Fruit fly (Drosophila melanogaster) whole organism, wandering third instar larva: ENCODE measurements around the gene CG18636.
"Not testable (repeated sequence)": the region's sequence is repeated elsewhere in the genome, so short reads cannot be mapped to it uniquely, and the experiment has no call there.

Experiments used
- Abd-B ChIP-seq: fragments of >200 bp; optimal IDR thresholded peaks from 2 replicates; lab custom pipeline; 2017; ENCODE audit warnings: missing biosample characterization, missing genetic modification characterization
- CG32264 ChIP-seq: fragments of 200-800 bp; sonication (Bioruptor generic); optimal IDR thresholded peaks from 2 replicates; lab custom pipeline; 2016; ENCODE audit warnings: missing biosample characterization, missing genetic modification characterization
- Dif ChIP-seq: fragments of 200-275, 200-300 bp; sonication (Bioruptor generic); optimal IDR thresholded peaks from 2 replicates; lab custom pipeline; 2018; ENCODE audit warnings: missing biosample characterization, missing genetic modification characterization; ENCODE audit not compliant: partially characterized antibody
- Hr83 ChIP-seq: fragments of 200-300 bp; sonication (Bioruptor generic); optimal IDR thresholded peaks from 2 replicates; lab custom pipeline; 2016; ENCODE audit warnings: missing biosample characterization, mild to moderate bottlenecking, missing genetic modification characterization, moderate library complexity; ENCODE audit not compliant: poor library complexity, severe bottlenecking
- Myc ChIP-seq: fragments of >200 bp; optimal IDR thresholded peaks from 2 replicates; lab custom pipeline; 2017
- N ChIP-seq: fragments of >200 bp; optimal IDR thresholded peaks from 2 replicates; lab custom pipeline; 2018; ENCODE audit warnings: missing biosample characterization, missing external identifiers, missing genetic modification characterization
- OdsH ChIP-seq: fragments of 200-800 bp; sonication (Bioruptor generic); optimal IDR thresholded peaks from 2 replicates; lab custom pipeline; 2016; ENCODE audit warnings: missing biosample characterization, mild to moderate bottlenecking, missing genetic modification characterization
- Rel ChIP-seq, 2 experiments: fragments of 200-800 bp; sonication (Bioruptor generic) in 1 of 2; optimal IDR thresholded peaks; 2 replicates in 1 of 2; 3 replicates in 1 of 2; lab custom pipeline; 2016 to 2019; ENCODE audit warnings: mild to moderate bottlenecking in 2 of 2, missing biosample characterization in 2 of 2, missing genetic modification characterization in 2 of 2, moderate library complexity in 1 of 2
- foxo ChIP-seq, 2 experiments: fragments of 200-800 bp; sonication (Bioruptor generic); optimal IDR thresholded peaks; 2 replicates in 1 of 2; 3 replicates in 1 of 2; lab custom pipeline; 2016 to 2017; ENCODE audit warnings: missing biosample characterization in 2 of 2, missing genetic modification characterization in 2 of 2
- sage ChIP-seq: fragments of 200-800 bp; sonication (Bioruptor generic); optimal IDR thresholded peaks from 2 replicates; lab custom pipeline; 2016; ENCODE audit warnings: missing biosample characterization, mild to moderate bottlenecking, missing genetic modification characterization

CG18636 gene

dm6 chr2L:14741740-14742139 lies 42.7 kb downstream of the CG18636 start, which contains the start of gene CG42586:
Gene CG42586, minus strand, starts transcription at chr2L:14741840.
- TF ChIP-seq sage (GFP tag; lab: Kevin White, UChicago); foxo (GFP tag; optimal IDR thresholded peaks at IDR 0.05; lab: Kevin White, UChicago); Abd-B (GFP tag; lab: Kevin White, UChicago): not testable (repeated sequence)

DNA sequence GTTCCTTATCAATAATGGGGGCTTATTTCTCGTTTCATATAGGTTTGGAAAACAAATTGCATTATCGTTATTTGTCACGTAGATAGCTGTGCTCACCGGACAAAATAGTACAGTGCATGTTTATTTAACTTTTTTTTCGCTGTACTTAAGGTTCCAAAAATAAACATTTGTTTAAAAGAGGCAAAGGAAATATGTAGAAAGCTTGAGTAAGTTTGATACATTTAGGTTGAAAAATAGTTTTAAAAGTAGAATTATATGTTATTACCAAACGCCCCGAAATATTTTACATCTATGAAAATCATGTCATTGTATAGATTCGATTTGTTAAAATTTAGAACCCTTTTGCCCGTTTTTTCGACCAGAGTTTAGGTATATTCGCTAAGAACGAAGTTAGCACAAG lies 44.8 kb downstream of the CG18636 start, which contains the start of gene CG42585:
Gene CG42585, plus strand, starts transcription at position 301 of the 400 bp plus-strand sequence.
- not testable (repeated sequence) for TF ChIP-seq Dif, CG32264, OdsH (GFP tag; lab: Kevin White, UChicago)

DNA sequence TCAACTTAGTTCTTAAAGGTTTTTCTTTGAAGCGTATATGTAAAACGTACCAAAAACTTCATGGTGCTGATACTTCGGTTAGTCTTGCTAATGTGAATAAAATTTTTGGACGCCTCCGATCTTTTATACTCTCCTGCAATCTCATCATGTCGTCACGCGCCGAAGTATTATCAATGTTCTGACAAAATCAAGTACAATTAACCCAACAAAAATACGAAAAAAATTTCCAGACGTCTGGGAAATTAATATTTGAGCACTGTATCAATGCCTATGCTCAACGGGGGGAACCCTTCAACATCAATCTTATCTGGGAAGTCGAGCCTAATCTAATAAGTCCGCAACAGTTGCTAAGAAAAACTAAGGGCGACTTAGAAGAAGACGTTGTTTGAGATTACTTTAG lies 46.7 kb downstream of the CG18636 start, which contains the start of gene CG31775:
Gene CG31775, minus strand, starts transcription at position 101 of the 400 bp plus-strand sequence.
- TF ChIP-seq Rel (GFP tag; optimal IDR thresholded peaks at IDR 0.05; lab: Kevin White, UChicago); Rel (tag; optimal IDR thresholded peaks at IDR 0.05; lab: Kevin White, UChicago); Myc (lab: Kevin White, UChicago); Hr83 (GFP tag; lab: Kevin White, UChicago): not testable (repeated sequence)

DNA sequence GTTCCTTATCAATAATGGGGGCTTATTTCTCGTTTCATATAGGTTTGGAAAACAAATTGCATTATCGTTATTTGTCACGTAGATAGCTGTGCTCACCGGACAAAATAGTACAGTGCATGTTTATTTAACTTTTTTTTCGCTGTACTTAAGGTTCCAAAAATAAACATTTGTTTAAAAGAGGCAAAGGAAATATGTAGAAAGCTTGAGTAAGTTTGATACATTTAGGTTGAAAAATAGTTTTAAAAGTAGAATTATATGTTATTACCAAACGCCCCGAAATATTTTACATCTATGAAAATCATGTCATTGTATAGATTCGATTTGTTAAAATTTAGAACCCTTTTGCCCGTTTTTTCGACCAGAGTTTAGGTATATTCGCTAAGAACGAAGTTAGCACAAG lies 48.9 kb downstream of the CG18636 start, which contains the start of gene CG31835:
Gene CG31835, plus strand, starts transcription at position 301 of the 400 bp plus-strand sequence.
- TF ChIP-seq foxo (GFP tag; optimal IDR thresholded peaks at IDR 0.05; lab: Kevin White, UChicago); N (GFP tag; lab: Kevin White, UChicago); Rel (GFP tag; optimal IDR thresholded peaks at IDR 0.05; lab: Kevin White, UChicago); Rel (tag; optimal IDR thresholded peaks at IDR 0.05; lab: Kevin White, UChicago): not testable (repeated sequence)
- TF ChIP-seq, all 38 proteins: peak for 0; not testable (repeated sequence) for 38
